Worm (Caenorhabditis elegans) whole organism, young adult: ENCODE measurements around the gene msp-58.

Experiments used
- akir-1 ChIP-seq: fragments of 200-800 bp; sonication (Bioruptor generic); optimal IDR thresholded peaks from 2 replicates; lab custom pipeline; 2018; ENCODE audit warnings: mild to moderate bottlenecking, missing genetic modification characterization, moderate library complexity, missing compliant biosample characterization
- ztf-6 ChIP-seq: fragments of 200-800 bp; sonication (Bioruptor generic); IDR thresholded peaks from 2 replicates; pipeline ENCODE4 v1.3.6; 2022; ENCODE audit warnings: missing genetic modification reagents, missing genetic modification characterization, missing compliant biosample characterization

DNA sequence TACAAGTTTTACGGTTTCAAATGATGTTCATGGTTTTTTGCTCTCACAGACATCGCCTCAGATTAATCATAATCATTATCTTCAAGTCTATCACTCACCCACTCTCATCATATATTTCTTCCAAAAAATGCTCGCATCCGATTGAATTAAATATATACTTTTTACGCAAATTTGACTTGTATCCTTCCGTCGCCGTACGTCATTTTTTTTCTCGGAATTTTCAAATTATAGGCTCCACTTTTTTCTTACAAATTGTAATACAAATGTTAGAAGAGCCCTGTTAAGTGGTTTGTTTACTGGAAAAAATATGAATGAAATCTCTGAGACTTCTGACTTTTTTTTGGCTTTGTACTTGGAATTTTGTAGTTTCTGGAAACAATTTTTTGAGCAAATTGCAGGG lies 21.2 kb upstream of the msp-58 start:
- TF ChIP-seq ztf-6 (GFP tag; lab: Robert Waterston, UW): no peak
- no peak for TF ChIP-seq akir-1 (GFP tag; lab: Kevin White, UChicago)
